Worm (Caenorhabditis elegans) whole organism, L2 larva: ENCODE measurements around the gene tag-123.
A peak's percentile ranks its signal among the peaks of the same experiment; 100 is the strongest.

Experiments used
- F13H6.1 ChIP-seq: sonication (generic microtip); optimal IDR thresholded peaks from 2 replicates; lab custom pipeline; 2016; ENCODE audit warnings: missing genetic modification characterization, missing compliant biosample characterization
- R02D3.7 ChIP-seq: fragments of 150-350 bp; optimal IDR thresholded peaks from 2 replicates; lab custom pipeline; 2014; ENCODE audit warnings: missing biosample characterization, missing genetic modification characterization
- Y55F3AM.14 ChIP-seq: fragments of 200-800 bp; sonication (Bioruptor generic); optimal IDR thresholded peaks from 2 replicates; lab custom pipeline; 2018; ENCODE audit warnings: mild to moderate bottlenecking, missing genetic modification characterization, missing compliant biosample characterization
- ZK546.5 ChIP-seq: sonication (generic microtip); optimal IDR thresholded peaks from 2 replicates; lab custom pipeline; 2017; ENCODE audit warnings: missing biosample characterization, missing genetic modification characterization
- alr-1 ChIP-seq: fragments of 150-350 bp; optimal IDR thresholded peaks from 2 replicates; lab custom pipeline; 2014; ENCODE audit warnings: missing biosample characterization, missing genetic modification characterization
- aly-2 ChIP-seq: fragments of 150-350 bp; optimal IDR thresholded peaks from 2 replicates; lab custom pipeline; 2014; ENCODE audit warnings: missing biosample characterization, missing genetic modification characterization
- ama-1 ChIP-seq: fragments of 150-350 bp; optimal IDR thresholded peaks from 2 replicates; lab custom pipeline; 2018; ENCODE audit warnings: inconsistent platforms
- blmp-1 ChIP-seq: sonication (generic microtip); optimal IDR thresholded peaks from 2 replicates; lab custom pipeline; 2017; ENCODE audit warnings: missing genetic modification characterization, mild to moderate bottlenecking, missing compliant biosample characterization, antibody characterized with exemption, moderate library complexity; ENCODE audit not compliant: insufficient read depth
- ceh-82 ChIP-seq: fragments of 150-350 bp; optimal IDR thresholded peaks from 2 replicates; lab custom pipeline; 2014; ENCODE audit warnings: missing biosample characterization, missing genetic modification characterization
- crh-2 ChIP-seq: sonication (generic microtip); optimal IDR thresholded peaks from 2 replicates; lab custom pipeline; 2017; ENCODE audit warnings: missing biosample characterization, missing genetic modification characterization
- dmd-4 ChIP-seq: sonication (generic microtip); optimal IDR thresholded peaks from 2 replicates; lab custom pipeline; 2017; ENCODE audit warnings: missing biosample characterization, missing genetic modification characterization
- egl-27 ChIP-seq: sonication (generic microtip); optimal IDR thresholded peaks from 3 replicates; lab custom pipeline; 2017; ENCODE audit warnings: missing biosample characterization, missing genetic modification reagents, missing genetic modification characterization
- elt-1 ChIP-seq: fragments of 150-350 bp; optimal IDR thresholded peaks from 2 replicates; lab custom pipeline; 2014; ENCODE audit warnings: missing biosample characterization, missing genetic modification characterization
- fos-1 ChIP-seq: fragments of 150-350 bp; optimal IDR thresholded peaks from 2 replicates; lab custom pipeline; 2014; ENCODE audit warnings: missing biosample characterization, missing genetic modification characterization
- gmeb-1 ChIP-seq: fragments of 150-350 bp; optimal IDR thresholded peaks from 2 replicates; lab custom pipeline; 2014; ENCODE audit warnings: missing biosample characterization, missing genetic modification characterization
- lin-11 ChIP-seq: fragments of 150-350 bp; sonication (generic microtip); optimal IDR thresholded peaks from 2 replicates; lab custom pipeline; 2014; ENCODE audit warnings: missing biosample characterization, missing genetic modification characterization, inconsistent platforms, mixed read lengths
- lin-13 ChIP-seq: fragments of 150-350 bp; optimal IDR thresholded peaks from 2 replicates; lab custom pipeline; 2014; ENCODE audit warnings: missing biosample characterization, missing genetic modification reagents, missing genetic modification characterization
- lin-39 ChIP-seq: fragments of 150-350 bp; optimal IDR thresholded peaks from 2 replicates; lab custom pipeline; 2014; ENCODE audit warnings: missing biosample characterization, missing genetic modification reagents, missing genetic modification characterization
- lsy-2 ChIP-seq, 2 experiments: fragments of 150-350 bp in 1 of 2; sonication (generic microtip) in 1 of 2; optimal IDR thresholded peaks; 2 replicates each; lab custom pipeline; 2014 to 2017; ENCODE audit warnings: missing biosample characterization in 2 of 2, missing genetic modification characterization in 2 of 2
- mab-5 ChIP-seq: fragments of 150-350 bp; optimal IDR thresholded peaks from 2 replicates; lab custom pipeline; 2014; ENCODE audit warnings: missing biosample characterization, missing genetic modification characterization
- mbf-1 ChIP-seq: sonication (generic microtip); optimal IDR thresholded peaks from 2 replicates; lab custom pipeline; 2017; ENCODE audit warnings: missing biosample characterization, missing genetic modification characterization
- nhr-10 ChIP-seq: sonication (generic microtip); optimal IDR thresholded peaks from 2 replicates; lab custom pipeline; 2017; ENCODE audit warnings: missing biosample characterization, missing genetic modification characterization
- nhr-11 ChIP-seq: fragments of 150-350 bp; optimal IDR thresholded peaks from 2 replicates; lab custom pipeline; 2014; ENCODE audit warnings: missing biosample characterization, missing genetic modification characterization
- nhr-129 ChIP-seq: fragments of 150-350 bp; optimal IDR thresholded peaks from 2 replicates; lab custom pipeline; 2014; ENCODE audit warnings: missing biosample characterization, missing genetic modification characterization
- nhr-21 ChIP-seq: fragments of 150-350 bp; optimal IDR thresholded peaks from 2 replicates; lab custom pipeline; 2014; ENCODE audit warnings: missing biosample characterization, missing genetic modification characterization
- nhr-23 ChIP-seq: fragments of 150-350 bp; optimal IDR thresholded peaks from 2 replicates; lab custom pipeline; 2014; ENCODE audit warnings: missing biosample characterization, missing genetic modification reagents, missing genetic modification characterization
- nhr-237 ChIP-seq: fragments of 150-350 bp; optimal IDR thresholded peaks from 2 replicates; lab custom pipeline; 2014; ENCODE audit warnings: missing biosample characterization, missing genetic modification characterization
- nhr-25 ChIP-seq: fragments of 150-350 bp; sonication (generic microtip); optimal IDR thresholded peaks from 3 replicates; lab custom pipeline; 2014; ENCODE audit warnings: missing biosample characterization, missing genetic modification characterization
- nhr-6 ChIP-seq: fragments of 150-350 bp; optimal IDR thresholded peaks from 2 replicates; lab custom pipeline; 2014; ENCODE audit warnings: missing biosample characterization, missing genetic modification characterization
- nhr-77 ChIP-seq: fragments of 150-350 bp; optimal IDR thresholded peaks from 2 replicates; lab custom pipeline; 2014; ENCODE audit warnings: missing biosample characterization, missing genetic modification characterization
- peb-1 ChIP-seq: fragments of 150-350 bp; optimal IDR thresholded peaks from 2 replicates; lab custom pipeline; 2014; ENCODE audit warnings: missing biosample characterization, missing genetic modification characterization
- sem-4 ChIP-seq: fragments of 150-350 bp; optimal IDR thresholded peaks from 2 replicates; lab custom pipeline; 2014; ENCODE audit warnings: missing biosample characterization, missing genetic modification reagents, missing genetic modification characterization
- skn-1 ChIP-seq: sonication (generic microtip); optimal IDR thresholded peaks from 2 replicates; lab custom pipeline; 2017; ENCODE audit warnings: missing biosample characterization, missing genetic modification characterization
- sma-3 ChIP-seq: sonication (generic microtip); optimal IDR thresholded peaks from 2 replicates; lab custom pipeline; 2016; ENCODE audit warnings: missing genetic modification reagents, missing genetic modification characterization, missing compliant biosample characterization
- sma-9 ChIP-seq, 2 experiments: fragments of 150-350 bp in 1 of 2; sonication (generic microtip) in 1 of 2; optimal IDR thresholded peaks; 2 replicates each; lab custom pipeline; 2014 to 2016; ENCODE audit warnings: missing genetic modification characterization in 2 of 2, mild to moderate bottlenecking in 1 of 2, missing biosample characterization in 1 of 2, missing compliant biosample characterization in 1 of 2, missing genetic modification reagents in 1 of 2, moderate library complexity in 1 of 2
- snpc-4 ChIP-seq: fragments of 150-350 bp; optimal IDR thresholded peaks from 2 replicates; lab custom pipeline; 2014; ENCODE audit warnings: missing biosample characterization, missing genetic modification characterization
- unc-39 ChIP-seq: fragments of 150-350 bp; optimal IDR thresholded peaks from 2 replicates; lab custom pipeline; 2014; ENCODE audit warnings: missing biosample characterization, missing genetic modification characterization
- unc-55 ChIP-seq: fragments of 150-350 bp; sonication (generic microtip); optimal IDR thresholded peaks from 3 replicates; lab custom pipeline; 2014; ENCODE audit warnings: missing biosample characterization, missing genetic modification reagents, missing genetic modification characterization
- zag-1 ChIP-seq: fragments of 150-350 bp; optimal IDR thresholded peaks from 2 replicates; lab custom pipeline; 2014; ENCODE audit warnings: missing biosample characterization, missing genetic modification characterization
- ztf-11 ChIP-seq: sonication (generic microtip); optimal IDR thresholded peaks from 2 replicates; lab custom pipeline; 2017; ENCODE audit warnings: missing biosample characterization, missing genetic modification characterization
- ztf-4 ChIP-seq: fragments of 150-350 bp; optimal IDR thresholded peaks from 2 replicates; lab custom pipeline; 2014; ENCODE audit warnings: missing biosample characterization, missing genetic modification characterization

The tag-123 gene

ce11 chrX:8386068-8386851 is 35.6 kb downstream of the tag-123 start (continued):
- TF ChIP-seq lin-39 (tag; lab: Kevin White, UChicago): no peak
- TF ChIP-seq crh-2 (tag; lab: Kevin White, UChicago): peak; percentile 55
- TF ChIP-seq sma-3 (GFP tag; lab: Kevin White, UChicago): no peak
- TF ChIP-seq lsy-2 (tag; optimal IDR thresholded peaks at IDR 0.05; lab: Kevin White, UChicago): peak; percentile 15 to 52
- TF ChIP-seq sem-4 (tag; lab: Kevin White, UChicago): no peak
- peak; percentile 10 for TF ChIP-seq F13H6.1 (tag; lab: Kevin White, UChicago)
- TF ChIP-seq R02D3.7 (tag; lab: Kevin White, UChicago): no peak
- no peak for TF ChIP-seq zag-1 (tag; lab: Kevin White, UChicago)
- no peak for TF ChIP-seq ztf-11 (tag; lab: Kevin White, UChicago)
- TF ChIP-seq lin-11 (tag; lab: Kevin White, UChicago): no peak
- TF ChIP-seq snpc-4 (tag; lab: Kevin White, UChicago): no peak
- TF ChIP-seq blmp-1 (tag; lab: Kevin White, UChicago): no peak
- TF ChIP-seq unc-39 (tag; lab: Kevin White, UChicago): no peak
- no peak for TF ChIP-seq ama-1
- no peak for TF ChIP-seq gmeb-1
- no peak for TF ChIP-seq ZK546.5 (tag; lab: Kevin White, UChicago)
- TF ChIP-seq egl-27 (tag; lab: Kevin White, UChicago): peak; percentile 42
- peak; percentile 48 for TF ChIP-seq nhr-21
- TF ChIP-seq peb-1 (tag; lab: Kevin White, UChicago): no peak
- no peak for TF ChIP-seq nhr-6 (tag; lab: Kevin White, UChicago)
- TF ChIP-seq unc-55 (GFP tag; lab: Kevin White, UChicago): peak; percentile 20
- no peak for TF ChIP-seq elt-1 (tag; lab: Kevin White, UChicago)
- no peak for TF ChIP-seq mab-5 (tag; lab: Kevin White, UChicago)
- TF ChIP-seq nhr-23 (tag; lab: Kevin White, UChicago): no peak

- TF ChIP-seq blmp-1 (tag; lab: Kevin White, UChicago) (peak; percentile 61), nhr-21 (no peak), skn-1 (tag; lab: Kevin White, UChicago) (no peak), nhr-237 (tag; lab: Kevin White, UChicago) (no peak)
- TF ChIP-seq, all 48 proteins: peak for 1
Measured at ce11 chrX:8384642-8385181, 37.1 kb downstream of the tag-123 start, which contains the start of gene F41D9.2. TSS of gene F41D9.2 (minus strand) at chrX:8384945.

- no peak for TF ChIP-seq mbf-1 (tag; lab: Kevin White, UChicago)
- peak; percentile 40 for TF ChIP-seq sma-9 (GFP tag; optimal IDR thresholded peaks at IDR 0.05; lab: Kevin White, UChicago)
- no peak for TF ChIP-seq sma-9 (tag; optimal IDR thresholded peaks at IDR 0.05; lab: Kevin White, UChicago)
- TF ChIP-seq fos-1: peak; percentile 4
- peak; percentile 54 for TF ChIP-seq crh-2 (tag; lab: Kevin White, UChicago)
- TF ChIP-seq nhr-129 (tag; lab: Kevin White, UChicago): peak; percentile 49
Measured at ce11 chrX:8381651-8382050, 40.2 kb downstream of the tag-123 start.

ce11 chrX:8378312-8378711 is 43.5 kb downstream of the tag-123 start, which contains the start of gene tbc-18:
TSS of gene tbc-18 (plus strand) at chrX:8378557.
- TF ChIP-seq nhr-25 (no peak), blmp-1 (tag; lab: Kevin White, UChicago) (no peak), fos-1 (no peak), skn-1 (tag; lab: Kevin White, UChicago) (no peak), lin-13 (GFP tag; lab: Kevin White, UChicago) (no peak), sma-9 (GFP tag; optimal IDR thresholded peaks at IDR 0.05; lab: Kevin White, UChicago) (peak; percentile 45), sma-9 (tag; optimal IDR thresholded peaks at IDR 0.05; lab: Kevin White, UChicago) (no peak), ama-1 (no peak), aly-2 (tag; lab: Kevin White, UChicago) (no peak), elt-1 (tag; lab: Kevin White, UChicago) (no peak), ztf-4 (tag; lab: Kevin White, UChicago) (peak; percentile 41), unc-39 (tag; lab: Kevin White, UChicago) (no peak), dmd-4 (tag; lab: Kevin White, UChicago) (no peak), ceh-82 (tag; lab: Kevin White, UChicago) (no peak), sem-4 (tag; lab: Kevin White, UChicago) (no peak), R02D3.7 (tag; lab: Kevin White, UChicago) (no peak), nhr-77 (tag; lab: Kevin White, UChicago) (no peak), Y55F3AM.14 (GFP tag; lab: Kevin White, UChicago) (peak; percentile 34), nhr-21 (peak; percentile 3), nhr-6 (tag; lab: Kevin White, UChicago) (peak; percentile 23), nhr-129 (tag; lab: Kevin White, UChicago) (peak; percentile 52), crh-2 (tag; lab: Kevin White, UChicago) (peak; percentile 79), nhr-11 (no peak), nhr-237 (tag; lab: Kevin White, UChicago) (no peak), alr-1 (peak; percentile 34), lin-11 (tag; lab: Kevin White, UChicago) (no peak), lin-39 (tag; lab: Kevin White, UChicago) (no peak), mbf-1 (tag; lab: Kevin White, UChicago) (no peak), unc-55 (GFP tag; lab: Kevin White, UChicago) (peak; percentile 81), peb-1 (tag; lab: Kevin White, UChicago) (no peak), mab-5 (tag; lab: Kevin White, UChicago) (no peak), nhr-10 (tag; lab: Kevin White, UChicago) (no peak), sma-3 (GFP tag; lab: Kevin White, UChicago) (no peak)
